Fruit fly (Drosophila melanogaster): ENCODE results near the gene Mkrn1.

The Mkrn1 gene

DNA sequence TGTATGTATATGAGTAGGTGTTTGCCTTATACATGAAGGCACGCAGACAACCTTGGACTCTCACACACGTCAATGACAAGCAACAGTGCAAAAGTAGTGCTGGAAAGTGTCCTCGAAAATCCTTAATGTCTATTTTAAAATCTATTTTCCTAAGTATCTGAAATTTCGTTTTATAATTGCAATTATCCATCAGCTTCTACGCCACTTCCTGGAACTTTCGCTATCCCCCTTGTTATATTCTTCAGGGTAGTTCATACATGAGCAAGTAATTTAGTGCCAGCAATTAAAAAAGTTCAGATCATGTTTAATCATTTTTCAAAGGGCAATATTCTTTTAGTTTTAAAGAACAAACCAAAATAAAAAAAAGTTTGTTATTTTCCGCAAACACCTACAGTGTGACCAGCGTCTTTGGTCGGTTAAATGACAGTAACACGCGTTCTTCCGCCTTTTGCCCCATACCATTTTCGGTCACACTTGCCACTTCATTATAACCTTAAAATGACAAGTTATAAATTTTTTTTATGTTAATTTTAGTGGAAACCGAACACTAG is 16.7 kb downstream of the Mkrn1 start (continued):
- TF ChIP-seq cas (GFP tag; IDR thresholded peaks at IDR 0.05): no peak
- peak; percentile 39 for TF ChIP-seq Dp (GFP tag; optimal IDR thresholded peaks at IDR 0.05)
- TF ChIP-seq B-H2 (GFP tag; optimal IDR thresholded peaks at IDR 0.05): no peak
- no peak for TF ChIP-seq Poxn (GFP tag; IDR thresholded peaks at IDR 0.05)
- TF ChIP-seq sd (tag; optimal IDR thresholded peaks at IDR 0.05): no peak
- no peak for TF ChIP-seq CG12155 (GFP tag; optimal IDR thresholded peaks at IDR 0.05)
- TF ChIP-seq CG33213 (GFP tag; optimal IDR thresholded peaks at IDR 0.05): peak; percentile 62
- TF ChIP-seq CG11093 (GFP tag; IDR thresholded peaks at IDR 0.05): no peak
- TF ChIP-seq CG10267 (tag; optimal IDR thresholded peaks at IDR 0.05): peak; percentile 92
- peak; percentile 39 for TF ChIP-seq Sry-δ (GFP tag; optimal IDR thresholded peaks at IDR 0.05)
- no peak for TF ChIP-seq kay (GFP tag; optimal IDR thresholded peaks at IDR 0.05)
- peak; percentile 38 for TF ChIP-seq lilli (GFP tag; optimal IDR thresholded peaks at IDR 0.05)
- no peak for TF ChIP-seq Eip74EF (GFP tag; optimal IDR thresholded peaks at IDR 0.05)
- TF ChIP-seq Hsf (GFP tag; optimal IDR thresholded peaks at IDR 0.05): peak; percentile 36
- peak; percentile 10; the same call in 1 of the 3 replicates for TF ChIP-seq CG34224 (GFP tag; IDR thresholded peaks at IDR 0.05; ENCODE audit: partially characterized antibody)
- no peak for TF ChIP-seq CG4730 (GFP tag; IDR thresholded peaks at IDR 0.05)
- TF ChIP-seq CG8290 (GFP tag; optimal IDR thresholded peaks at IDR 0.05): peak; percentile 13
- TF ChIP-seq CG8290 (tag; optimal IDR thresholded peaks at IDR 0.05): no peak
- no peak for TF ChIP-seq Dek (tag; optimal IDR thresholded peaks at IDR 0.05)
- peak; percentile 59 for TF ChIP-seq CG8924 (tag; optimal IDR thresholded peaks at IDR 0.05)
- TF ChIP-seq CG14014 (GFP tag; IDR thresholded peaks at IDR 0.05): no peak
- TF ChIP-seq org-1 (GFP tag; optimal IDR thresholded peaks at IDR 0.05): no peak
- TF ChIP-seq CG34422 (GFP tag; IDR thresholded peaks at IDR 0.05): no peak; the same call in 2 of the 3 replicates
- TF ChIP-seq p53 (GFP tag; optimal IDR thresholded peaks at IDR 0.05): no peak
- TF ChIP-seq CG30431 (GFP tag; optimal IDR thresholded peaks at IDR 0.05): no peak
- no peak for TF ChIP-seq NfI (GFP tag; optimal IDR thresholded peaks at IDR 0.05)
- no peak for TF ChIP-seq z (GFP tag; IDR thresholded peaks at IDR 0.05)
- peak; percentile 68 for TF ChIP-seq Sin3A (optimal IDR thresholded peaks at IDR 0.05)
- peak; percentile 56; the same call in 1 of the 2 replicates for TF ChIP-seq MBD-R2 (GFP tag; IDR thresholded peaks at IDR 0.05)
- no peak for TF ChIP-seq CG31224 (GFP tag; IDR thresholded peaks at IDR 0.05)
- TF ChIP-seq TFAM (GFP tag; optimal IDR thresholded peaks at IDR 0.05): no peak
- no peak for TF ChIP-seq HLH3B (GFP tag; IDR thresholded peaks at IDR 0.05)
- peak; percentile 36 for TF ChIP-seq CoRest (tag; optimal IDR thresholded peaks at IDR 0.05)
- TF ChIP-seq CG7928 (GFP tag; optimal IDR thresholded peaks at IDR 0.05): no peak
- no peak for TF ChIP-seq Opbp (GFP tag; IDR thresholded peaks at IDR 0.05; ENCODE audit: partially characterized antibody)
- TF ChIP-seq CHES-1-like (GFP tag; optimal IDR thresholded peaks at IDR 0.05): peak; percentile 38
- TF ChIP-seq da (GFP tag; optimal IDR thresholded peaks at IDR 0.05): no peak
- no peak for TF ChIP-seq D (optimal IDR thresholded peaks at IDR 0.05)
- peak; percentile 19 for TF ChIP-seq D (GFP tag; optimal IDR thresholded peaks at IDR 0.05)
- TF ChIP-seq CG1602 (GFP tag; optimal IDR thresholded peaks at IDR 0.05): no peak
- TF ChIP-seq unpg (GFP tag; optimal IDR thresholded peaks at IDR 0.05): peak; percentile 5
- no peak for TF ChIP-seq tio (GFP tag; optimal IDR thresholded peaks at IDR 0.05)
- no peak for TF ChIP-seq chm (GFP tag; IDR thresholded peaks at IDR 0.05)
- no peak for TF ChIP-seq CG32772 (GFP tag; IDR thresholded peaks at IDR 0.05)
- no peak for TF ChIP-seq CG18476 (GFP tag; optimal IDR thresholded peaks at IDR 0.05)
- TF ChIP-seq ken (GFP tag; IDR thresholded peaks at IDR 0.05): no peak
- no peak for TF ChIP-seq CG4328 (GFP tag; optimal IDR thresholded peaks at IDR 0.05)
- no peak for TF ChIP-seq inv (GFP tag; IDR thresholded peaks at IDR 0.05; ENCODE audit: partially characterized antibody)
- no peak for TF ChIP-seq ERR (GFP tag; optimal IDR thresholded peaks at IDR 0.05)
- no peak for TF ChIP-seq usp (GFP tag; optimal IDR thresholded peaks at IDR 0.05)
- no peak for TF ChIP-seq CG7963 (GFP tag; IDR thresholded peaks at IDR 0.05; ENCODE audit: partially characterized antibody)
- no peak for TF ChIP-seq fd96Cb (tag; optimal IDR thresholded peaks at IDR 0.05)

All from whole organism, embryonic.